Worm (Caenorhabditis elegans): ENCODE measurements around the gene T24F1.7.

The T24F1.7 gene

ce11 chrII:11301059-11301458 lies 11.3 kb upstream of the T24F1.7 start, which contains the start of gene raga-1:
Gene raga-1, plus strand, starts transcription at chrII:11301359.
- TF ChIP-seq ztf-4 (tag; optimal IDR thresholded peaks at IDR 0.05) (no peak), lsy-2 (tag; optimal IDR thresholded peaks at IDR 0.05) (no peak), fos-1 (tag; optimal IDR thresholded peaks at IDR 0.05) (no peak), lin-39 (tag; optimal IDR thresholded peaks at IDR 0.05) (no peak), peb-1 (tag; optimal IDR thresholded peaks at IDR 0.05) (no peak), ama-1 (optimal IDR thresholded peaks at IDR 0.05) (no peak), elt-3 (tag; optimal IDR thresholded peaks at IDR 0.05) (no peak), nhr-129 (tag; optimal IDR thresholded peaks at IDR 0.05) (no peak), gmeb-1 (tag; optimal IDR thresholded peaks at IDR 0.05) (no peak), sma-9 (GFP tag; optimal IDR thresholded peaks at IDR 0.05) (no peak), sma-9 (tag; optimal IDR thresholded peaks at IDR 0.05) (no peak), nhr-12 (tag; optimal IDR thresholded peaks at IDR 0.05) (no peak), alr-1 (tag; optimal IDR thresholded peaks at IDR 0.05) (no peak), nhr-6 (tag; optimal IDR thresholded peaks at IDR 0.05) (no peak), sem-4 (tag; optimal IDR thresholded peaks at IDR 0.05) (no peak), nhr-10 (tag; optimal IDR thresholded peaks at IDR 0.05) (no peak), nhr-77 (tag; optimal IDR thresholded peaks at IDR 0.05) (no peak), R02D3.7 (tag; optimal IDR thresholded peaks at IDR 0.05) (no peak), nhr-25 (tag; optimal IDR thresholded peaks at IDR 0.05) (no peak), nhr-21 (tag; optimal IDR thresholded peaks at IDR 0.05) (no peak), unc-55 (GFP tag; optimal IDR thresholded peaks at IDR 0.05) (no peak)

ce11 chrII:11302591-11302990 lies 9.7 kb upstream of the T24F1.7 start, which contains the start of gene samp-1:
Gene samp-1, plus strand, starts transcription at chrII:11302891.
- TF ChIP-seq ztf-4 (tag; optimal IDR thresholded peaks at IDR 0.05): no peak
- no peak for TF ChIP-seq nhr-21 (tag; optimal IDR thresholded peaks at IDR 0.05)
- no peak for TF ChIP-seq ama-1 (optimal IDR thresholded peaks at IDR 0.05)
- TF ChIP-seq elt-3 (tag; optimal IDR thresholded peaks at IDR 0.05): no peak

ce11 chrII:11305627-11306449 lies 6.5 kb upstream of the T24F1.7 start, which contains the start of gene rsf-1:
Gene rsf-1, plus strand, starts transcription at chrII:11306399.
- TF ChIP-seq sma-9 (GFP tag; optimal IDR thresholded peaks at IDR 0.05): peak; percentile 30
- no peak for TF ChIP-seq sma-9 (tag; optimal IDR thresholded peaks at IDR 0.05)
- no peak for TF ChIP-seq gmeb-1 (tag; optimal IDR thresholded peaks at IDR 0.05)
- no peak for TF ChIP-seq ama-1 (optimal IDR thresholded peaks at IDR 0.05)
- TF ChIP-seq mdl-1 (tag; optimal IDR thresholded peaks at IDR 0.05): peak in 1 of 2 experiments; percentile 7
- TF ChIP-seq ztf-1 (GFP tag; conservative IDR thresholded peaks at IDR 0.05): no peak
- TF ChIP-seq ztf-4 (tag; optimal IDR thresholded peaks at IDR 0.05): no peak
- TF ChIP-seq nhr-237 (tag; optimal IDR thresholded peaks at IDR 0.05): no peak
- TF ChIP-seq ZK546.5 (tag; optimal IDR thresholded peaks at IDR 0.05): no peak
- TF ChIP-seq peb-1 (tag; optimal IDR thresholded peaks at IDR 0.05): no peak
- no peak for TF ChIP-seq mab-5 (tag; optimal IDR thresholded peaks at IDR 0.05)
- TF ChIP-seq lin-11 (tag; optimal IDR thresholded peaks at IDR 0.05): no peak
- no peak for TF ChIP-seq lin-39 (tag; optimal IDR thresholded peaks at IDR 0.05)
- TF ChIP-seq dmd-4 (tag; optimal IDR thresholded peaks at IDR 0.05): no peak
- no peak for TF ChIP-seq ceh-16 (tag; optimal IDR thresholded peaks at IDR 0.05)
- no peak for TF ChIP-seq skn-1 (tag; optimal IDR thresholded peaks at IDR 0.05)
- no peak for TF ChIP-seq mbf-1 (tag; optimal IDR thresholded peaks at IDR 0.05)
- TF ChIP-seq fos-1 (tag; optimal IDR thresholded peaks at IDR 0.05): no peak
- no peak for TF ChIP-seq aly-2 (tag; optimal IDR thresholded peaks at IDR 0.05)
- no peak for TF ChIP-seq sma-3 (GFP tag; optimal IDR thresholded peaks at IDR 0.05)
- peak in 1 of 2 experiments; percentile 25 for TF ChIP-seq lsy-2 (tag; optimal IDR thresholded peaks at IDR 0.05)
- TF ChIP-seq F13H6.1 (tag; optimal IDR thresholded peaks at IDR 0.05): peak; percentile 58
- TF ChIP-seq C34F6.9 (tag; optimal IDR thresholded peaks at IDR 0.05): peak; percentile 41
- TF ChIP-seq alr-1 (tag; optimal IDR thresholded peaks at IDR 0.05): no peak
- peak; percentile 39 for TF ChIP-seq unc-55 (GFP tag; optimal IDR thresholded peaks at IDR 0.05)
- TF ChIP-seq nhr-25 (tag; optimal IDR thresholded peaks at IDR 0.05): no peak
- TF ChIP-seq ztf-11 (tag; optimal IDR thresholded peaks at IDR 0.05): no peak
- TF ChIP-seq nhr-21 (tag; optimal IDR thresholded peaks at IDR 0.05): no peak
- no peak for TF ChIP-seq sem-4 (tag; optimal IDR thresholded peaks at IDR 0.05)
- no peak for TF ChIP-seq nhr-10 (tag; optimal IDR thresholded peaks at IDR 0.05)
- no peak for TF ChIP-seq snpc-4 (tag; optimal IDR thresholded peaks at IDR 0.05)
- TF ChIP-seq unc-62 (GFP tag; optimal IDR thresholded peaks at IDR 0.05): no peak
- no peak for TF ChIP-seq ceh-82 (tag; optimal IDR thresholded peaks at IDR 0.05)
- TF ChIP-seq R02D3.7 (tag; optimal IDR thresholded peaks at IDR 0.05): no peak
- TF ChIP-seq crh-2 (tag; optimal IDR thresholded peaks at IDR 0.05): no peak
- TF ChIP-seq elt-1 (tag; optimal IDR thresholded peaks at IDR 0.05): no peak
- TF ChIP-seq blmp-1 (tag; optimal IDR thresholded peaks at IDR 0.05; ENCODE audit: insufficient read depth): no peak
- no peak for TF ChIP-seq unc-39 (tag; optimal IDR thresholded peaks at IDR 0.05)
- TF ChIP-seq zag-1 (tag; optimal IDR thresholded peaks at IDR 0.05): no peak
- no peak for TF ChIP-seq elt-3 (tag; optimal IDR thresholded peaks at IDR 0.05)
- TF ChIP-seq nhr-77 (tag; optimal IDR thresholded peaks at IDR 0.05): no peak
- no peak for TF ChIP-seq egl-27 (tag; optimal IDR thresholded peaks at IDR 0.05)
- no peak for TF ChIP-seq lin-13 (GFP tag; optimal IDR thresholded peaks at IDR 0.05)
- no peak for TF ChIP-seq Y55F3AM.14 (GFP tag; optimal IDR thresholded peaks at IDR 0.05)
